Fruit fly (Drosophila melanogaster) whole organism, embryonic: ENCODE measurements around the gene Cyt-c-d.

ENCODE experiments used
- Bgb ChIP-seq: fragments of 200-800 bp; sonication (Bioruptor generic); IDR thresholded peaks from 2 replicates; pipeline ENCODE4 v1.3.6; 2022; ENCODE audit warnings: missing biosample characterization, missing genetic modification characterization; ENCODE audit not compliant: partially characterized antibody
- Bteb2 ChIP-seq: fragments of 200-800 bp; sonication (Bioruptor generic); optimal IDR thresholded peaks from 2 replicates; lab custom pipeline; 2016; ENCODE audit warnings: missing biosample characterization, missing genetic modification characterization
- CG10147 ChIP-seq: fragments of 200-800 bp; sonication (Bioruptor generic); optimal IDR thresholded peaks from 2 replicates; lab custom pipeline; 2019; ENCODE audit warnings: missing biosample characterization, mild to moderate bottlenecking, missing genetic modification characterization, moderate library complexity
- CG10274 ChIP-seq: fragments of 200-800 bp; sonication (Bioruptor generic); optimal IDR thresholded peaks from 3 replicates; lab custom pipeline; 2017; ENCODE audit warnings: missing biosample characterization, mild to moderate bottlenecking, missing genetic modification characterization
- CG13424 ChIP-seq: fragments of 200-800 bp; sonication (Bioruptor generic); optimal IDR thresholded peaks from 2 replicates; lab custom pipeline; 2019; ENCODE audit warnings: missing biosample characterization, mild to moderate bottlenecking, missing genetic modification characterization, moderate library complexity
- CG13624 ChIP-seq: fragments of 200-800 bp; sonication (Bioruptor generic); optimal IDR thresholded peaks from 2 replicates; lab custom pipeline; 2016; ENCODE audit warnings: missing biosample characterization, missing genetic modification characterization
- CG14965 ChIP-seq: fragments of 200-800 bp; sonication (Bioruptor generic); optimal IDR thresholded peaks from 2 replicates; lab custom pipeline; 2016; ENCODE audit warnings: missing biosample characterization, missing genetic modification characterization, borderline replicate concordance
- CG1529 ChIP-seq: fragments of 200-800 bp; sonication (Bioruptor generic); optimal IDR thresholded peaks from 3 replicates; lab custom pipeline; 2018; ENCODE audit warnings: missing biosample characterization, missing genetic modification characterization
- CG17186 ChIP-seq: fragments of 200-800 bp; sonication (Bioruptor generic); optimal IDR thresholded peaks from 3 replicates; lab custom pipeline; 2017; ENCODE audit warnings: missing biosample characterization, missing genetic modification reagents, missing genetic modification characterization
- CG2116 ChIP-seq: fragments of 200-800 bp; sonication (Bioruptor generic); optimal IDR thresholded peaks from 3 replicates; lab custom pipeline; 2018; ENCODE audit warnings: missing biosample characterization, mild to moderate bottlenecking, missing genetic modification characterization
- CG30020 ChIP-seq: fragments of 200-800 bp; optimal IDR thresholded peaks from 2 replicates; lab custom pipeline; 2019; ENCODE audit warnings: missing biosample characterization, mild to moderate bottlenecking, missing genetic modification characterization, moderate library complexity
- CG32532 ChIP-seq: fragments of 200-800 bp; sonication (Bioruptor generic); IDR thresholded peaks from 2 replicates; pipeline ENCODE4 v1.3.6; 2022; ENCODE audit warnings: missing biosample characterization, missing genetic modification characterization
- CG3847 ChIP-seq: fragments of 200-800 bp; sonication (Bioruptor generic); IDR thresholded peaks from 2 replicates; pipeline ENCODE4 v1.3.6; 2022; ENCODE audit warnings: missing biosample characterization, missing genetic modification characterization
- CG4424 ChIP-seq: fragments of 200-800 bp; sonication (Bioruptor generic); optimal IDR thresholded peaks from 3 replicates; lab custom pipeline; 2016; ENCODE audit warnings: missing biosample characterization, missing genetic modification characterization
- CG5953 ChIP-seq: fragments of 200-800 bp; sonication (Bioruptor generic); IDR thresholded peaks from 2 replicates; pipeline ENCODE4 v1.3.6; 2022; ENCODE audit warnings: missing biosample characterization, missing genetic modification characterization
- CG7556 ChIP-seq: fragments of 200-800 bp; sonication (Bioruptor generic); optimal IDR thresholded peaks from 2 replicates; lab custom pipeline; 2017; ENCODE audit warnings: missing biosample characterization, mild to moderate bottlenecking, missing genetic modification characterization
- CG7963 ChIP-seq: fragments of 200-800 bp; sonication (Bioruptor generic); IDR thresholded peaks from 3 replicates; pipeline ENCODE4 v1.3.6; 2022; ENCODE audit warnings: missing biosample characterization, missing genetic modification characterization; ENCODE audit not compliant: partially characterized antibody
- CHES-1-like ChIP-seq: fragments of 200-800 bp; sonication (Bioruptor generic); optimal IDR thresholded peaks from 2 replicates; lab custom pipeline; 2016; ENCODE audit warnings: missing biosample characterization, missing genetic modification characterization
- CTCF ChIP-seq: fragments of 200-800 bp; sonication (Bioruptor generic); optimal IDR thresholded peaks from 2 replicates; lab custom pipeline; 2017; ENCODE audit warnings: missing biosample characterization, mild to moderate bottlenecking, missing genetic modification characterization, moderate library complexity
- Dll ChIP-seq: fragments of 200-800 bp; sonication (Bioruptor generic); IDR thresholded peaks from 4 replicates; pipeline ENCODE4 v1.3.6; 2022; ENCODE audit warnings: missing biosample characterization, missing genetic modification characterization; ENCODE audit not compliant: partially characterized antibody
- Dref ChIP-seq: fragments of 200-800 bp; sonication (Bioruptor generic); IDR thresholded peaks from 2 replicates; pipeline ENCODE4 v1.3.6; 2022; ENCODE audit warnings: missing biosample characterization, missing genetic modification characterization
- Drgx ChIP-seq: fragments of 200-800 bp; sonication (Bioruptor generic); IDR thresholded peaks from 2 replicates; pipeline ENCODE4 v1.3.6; 2022; ENCODE audit warnings: missing biosample characterization, missing genetic modification characterization
- ERR ChIP-seq: fragments of 200-800 bp; sonication (Bioruptor generic); optimal IDR thresholded peaks from 2 replicates; lab custom pipeline; 2016; ENCODE audit warnings: missing biosample characterization, missing genetic modification characterization
- H2.0 ChIP-seq: fragments of 200-800 bp; sonication (Bioruptor generic); IDR thresholded peaks from 2 replicates; pipeline ENCODE4 v1.3.6; 2022; ENCODE audit warnings: missing biosample characterization, missing genetic modification characterization
- HHEX ChIP-seq: fragments of 200-800 bp; sonication (Bioruptor generic); optimal IDR thresholded peaks from 3 replicates; lab custom pipeline; 2017; ENCODE audit warnings: missing biosample characterization, mild to moderate bottlenecking, missing genetic modification characterization, missing genetic modification reagents
- Lhr ChIP-seq: fragments of 200-800 bp; sonication (Bioruptor generic); optimal IDR thresholded peaks from 3 replicates; lab custom pipeline; 2017; ENCODE audit warnings: mild to moderate bottlenecking, missing biosample characterization, missing genetic modification reagents, missing genetic modification characterization
- Lpt ChIP-seq: fragments of >200 bp; optimal IDR thresholded peaks from 2 replicates; lab custom pipeline; 2018; ENCODE audit warnings: missing biosample characterization, missing genetic modification characterization
- Mad ChIP-seq: fragments of 200-800 bp; sonication (Bioruptor generic); optimal IDR thresholded peaks from 2 replicates; lab custom pipeline; 2016; ENCODE audit warnings: missing biosample characterization, missing genetic modification characterization
- Pdp1 ChIP-seq, 2 experiments: fragments of 200-800 bp; sonication (Bioruptor generic); optimal IDR thresholded peaks; 3 replicates each; lab custom pipeline; 2016; ENCODE audit warnings: missing biosample characterization in 2 of 2, missing genetic modification characterization in 2 of 2, mild to moderate bottlenecking in 1 of 2, moderate library complexity in 1 of 2
- YL-1 ChIP-seq: fragments of 200-800 bp; sonication (Bioruptor generic); optimal IDR thresholded peaks from 3 replicates; lab custom pipeline; 2017; ENCODE audit warnings: missing biosample characterization, mild to moderate bottlenecking, missing genetic modification characterization
- abd-A ChIP-seq: fragments of 200-800 bp; sonication (Bioruptor generic); optimal IDR thresholded peaks from 3 replicates; lab custom pipeline; 2019; ENCODE audit warnings: missing biosample characterization, mild to moderate bottlenecking, missing genetic modification characterization, moderate library complexity
- chn ChIP-seq: fragments of 200-800 bp; sonication (Bioruptor generic); optimal IDR thresholded peaks from 2 replicates; lab custom pipeline; 2016; ENCODE audit warnings: missing biosample characterization, missing genetic modification characterization
- ewg ChIP-seq: fragments of 200-800 bp; sonication (Bioruptor generic); optimal IDR thresholded peaks from 3 replicates; lab custom pipeline; 2017; ENCODE audit warnings: mild to moderate bottlenecking, missing biosample characterization, missing genetic modification reagents, missing genetic modification characterization
- fd64A ChIP-seq: fragments of 200-800 bp; sonication (Bioruptor generic); optimal IDR thresholded peaks from 3 replicates; lab custom pipeline; 2018; ENCODE audit warnings: missing biosample characterization, mild to moderate bottlenecking, missing genetic modification characterization
- gfzf ChIP-seq: fragments of 200-800 bp; sonication (Bioruptor generic); optimal IDR thresholded peaks from 2 replicates; lab custom pipeline; 2016; ENCODE audit warnings: missing biosample characterization, mild to moderate bottlenecking, missing genetic modification characterization, moderate library complexity
- ham ChIP-seq: fragments of 200-800 bp; sonication (Bioruptor generic); IDR thresholded peaks from 2 replicates; pipeline ENCODE4 v1.3.6; 2022; ENCODE audit warnings: missing biosample characterization, missing genetic modification characterization
- ken ChIP-seq: fragments of 200-800 bp; sonication (Bioruptor generic); IDR thresholded peaks from 3 replicates; pipeline ENCODE4 v1.3.6; 2022; ENCODE audit warnings: missing biosample characterization, missing genetic modification characterization
- kni ChIP-seq: fragments of 200-800 bp; sonication (Bioruptor generic); optimal IDR thresholded peaks from 3 replicates; lab custom pipeline; 2017; ENCODE audit warnings: mild to moderate bottlenecking, missing biosample characterization, missing genetic modification reagents, missing genetic modification characterization
- odd ChIP-seq: fragments of 200-800 bp; sonication (Bioruptor generic); optimal IDR thresholded peaks from 2 replicates; lab custom pipeline; 2017; ENCODE audit warnings: missing biosample characterization, mild to moderate bottlenecking, missing genetic modification characterization
- pan ChIP-seq, 4 experiments: fragments of >200 bp in 3 of 4; fragments of 200-800 bp in 1 of 4; sonication (Bioruptor generic) in 1 of 4; optimal IDR thresholded peaks in 3 of 4; IDR thresholded peaks in 1 of 4; 2 replicates each; pipeline versions ENCODE4 v1.3.6 to Lab custom; 2017 to 2022; ENCODE audit warnings: missing biosample characterization in 2 of 4, missing genetic modification characterization in 2 of 4, mixed read lengths in 1 of 4
- phol ChIP-seq: fragments of 200-800 bp; sonication (Bioruptor generic); optimal IDR thresholded peaks from 3 replicates; lab custom pipeline; 2018; ENCODE audit warnings: missing biosample characterization, mild to moderate bottlenecking, missing genetic modification characterization, moderate library complexity
- pnt ChIP-seq: fragments of 200-800 bp; sonication (Bioruptor generic); optimal IDR thresholded peaks from 3 replicates; lab custom pipeline; 2016; ENCODE audit warnings: missing biosample characterization, missing genetic modification characterization
- row ChIP-seq: fragments of 200-800 bp; sonication (Bioruptor generic); IDR thresholded peaks from 3 replicates; pipeline ENCODE4 v1.3.6; 2022; ENCODE audit warnings: missing biosample characterization, missing genetic modification characterization
- salm ChIP-seq: fragments of 200-800 bp; sonication (Bioruptor generic); optimal IDR thresholded peaks from 2 replicates; lab custom pipeline; 2018; ENCODE audit warnings: missing biosample characterization, mild to moderate bottlenecking, missing genetic modification characterization
- sens ChIP-seq: fragments of 200-800 bp; sonication (Bioruptor generic); peaks from one replicate; lab custom pipeline; 2016; ENCODE audit warnings: missing biosample characterization, missing genetic modification characterization
- vfl ChIP-seq: fragments of 200-800 bp; sonication (Bioruptor generic); optimal IDR thresholded peaks from 2 replicates; lab custom pipeline; 2016; ENCODE audit warnings: missing biosample characterization, missing genetic modification characterization

The Cyt-c-d gene

dm6 chr2L:16738206-16738900, 22.7 kb downstream of the Cyt-c-d start, which contains the start of the genes glu and ChLD3 (continued):
- TF ChIP-seq CG7963 (GFP tag; lab: Robert Waterston, UW): 0 out of 3 replicates have a peak, but pooled peaks have one; percentile 35
- peak; percentile 72 for TF ChIP-seq Lhr (GFP tag; lab: Kevin White, UChicago)
- no peak for TF ChIP-seq pan (optimal IDR thresholded peaks at IDR 0.05; lab: Kevin White, UChicago)
- TF ChIP-seq pan (GFP tag; optimal IDR thresholded peaks at IDR 0.05 in 1 of 2, IDR thresholded peaks at IDR 0.05 in 1 of 2): no peak
- peak; percentile 15 for TF ChIP-seq CG2116 (GFP tag; lab: Kevin White, UChicago)
- peak; percentile 82 for TF ChIP-seq gfzf (GFP tag; lab: Kevin White, UChicago)
- TF ChIP-seq CG7556 (GFP tag; lab: Kevin White, UChicago): no peak
- peak; percentile 35; the same call in 1 of the 2 replicates for TF ChIP-seq CG3847 (GFP tag; lab: Robert Waterston, UW)
- TF ChIP-seq CG17186 (GFP tag; lab: Kevin White, UChicago): peak; percentile 29
- TF ChIP-seq ken (GFP tag; lab: Robert Waterston, UW): no peak
- peak; percentile 22; the same call in 1 of the 2 replicates for TF ChIP-seq Drgx
- peak; percentile 28 for TF ChIP-seq phol
- TF ChIP-seq ERR: no peak
- no peak for TF ChIP-seq CG10274 (GFP tag; lab: Kevin White, UChicago)

- no peak for TF ChIP-seq odd (GFP tag; lab: Kevin White, UChicago)
- TF ChIP-seq YL-1 (GFP tag; lab: Kevin White, UChicago): peak; percentile 95
- TF ChIP-seq CG14965 (GFP tag; lab: Kevin White, UChicago): peak; percentile 98
- peak; percentile 76 for TF ChIP-seq sens
- peak; percentile 34; the same call in 1 of the 2 replicates for TF ChIP-seq CG32532 (GFP tag; lab: Robert Waterston, UW)
- TF ChIP-seq Bteb2 (GFP tag; lab: Kevin White, UChicago): no peak
- peak; percentile 85 for TF ChIP-seq CG2116 (GFP tag; lab: Kevin White, UChicago)
- no peak for TF ChIP-seq CG10147 (GFP tag; lab: Kevin White, UChicago)
- peak; percentile 57 for TF ChIP-seq CG13424 (tag; lab: Kevin White, UChicago)
- TF ChIP-seq CG4424: peak; percentile 54
- TF ChIP-seq Pdp1 (GFP tag; optimal IDR thresholded peaks at IDR 0.05; lab: Kevin White, UChicago): peak; percentile 14 to 77
- no peak for TF ChIP-seq Mad
- TF ChIP-seq ham: no peak
- TF ChIP-seq CG30020: peak; percentile 63
- no peak for TF ChIP-seq fd64A (GFP tag; lab: Kevin White, UChicago)
- TF ChIP-seq Dll (GFP tag; lab: Robert Waterston, UW): peak; percentile 78
- peak; percentile 34 for TF ChIP-seq CG13624 (GFP tag; lab: Kevin White, UChicago)
- TF ChIP-seq HHEX (GFP tag; lab: Kevin White, UChicago): peak; percentile 40
- TF ChIP-seq ewg (GFP tag; lab: Kevin White, UChicago): peak; percentile 36
- no peak for TF ChIP-seq H2.0
- TF ChIP-seq abd-A (tag; lab: Kevin White, UChicago): no peak
- no peak for TF ChIP-seq CHES-1-like
- TF ChIP-seq CG7556 (GFP tag; lab: Kevin White, UChicago): no peak
- peak; percentile 66 for TF ChIP-seq Dref (GFP tag; lab: Robert Waterston, UW)
- TF ChIP-seq salm (tag; lab: Kevin White, UChicago): peak; percentile 3
- peak; percentile 43; the same call in 1 of the 2 replicates for TF ChIP-seq Bgb (GFP tag; lab: Robert Waterston, UW)
- TF ChIP-seq CG1529 (GFP tag; lab: Kevin White, UChicago): peak; percentile 17
- peak; percentile 49; the same call in 1 of the 3 replicates for TF ChIP-seq row
- no peak for TF ChIP-seq pnt (GFP tag; lab: Kevin White, UChicago)
- 0 out of 2 replicates have a peak, but pooled peaks have one; percentile 11 for TF ChIP-seq CG5953
- peak; percentile 97 for TF ChIP-seq CTCF (GFP tag; lab: Kevin White, UChicago)
- TF ChIP-seq Lpt (GFP tag; lab: Kevin White, UChicago): no peak
- peak; percentile 10 for TF ChIP-seq chn (GFP tag; lab: Kevin White, UChicago)
- no peak for TF ChIP-seq kni (GFP tag; lab: Kevin White, UChicago)
- TF ChIP-seq vfl (GFP tag; lab: Kevin White, UChicago): no peak
Measured at dm6 chr2L:16743055-16743805, 27.5 kb downstream of the Cyt-c-d start, which contains the start of the genes LSm7 and BuGZ. Gene LSm7, minus strand, starts transcription at chr2L:16743100. Gene BuGZ, plus strand, starts transcription at chr2L:16743405.
